Fruit fly (Drosophila melanogaster) whole organism, prepupa: Measurements from ENCODE around the gene Spn28Db.

ENCODE experiments used
- CG10669 ChIP-seq: fragments of 200-800 bp; sonication (Bioruptor generic); optimal IDR thresholded peaks from 3 replicates; lab custom pipeline; 2018; ENCODE audit warnings: missing biosample characterization, mild to moderate bottlenecking, missing genetic modification characterization, moderate library complexity
- CG3032 ChIP-seq: fragments of 200-800 bp; optimal IDR thresholded peaks from 2 replicates; lab custom pipeline; 2019; ENCODE audit warnings: missing biosample characterization, mild to moderate bottlenecking, missing genetic modification characterization, moderate library complexity
- CG31627 ChIP-seq: fragments of 200-800 bp; sonication (Bioruptor generic); optimal IDR thresholded peaks from 3 replicates; lab custom pipeline; 2016; ENCODE audit warnings: missing biosample characterization, missing genetic modification characterization
- CG34406 ChIP-seq: fragments of 200-800 bp; sonication (Bioruptor generic); optimal IDR thresholded peaks from 3 replicates; lab custom pipeline; 2016; ENCODE audit warnings: missing biosample characterization, missing genetic modification characterization
- CG8632 ChIP-seq: fragments of 200-800 bp; sonication (Bioruptor generic); optimal IDR thresholded peaks from 3 replicates; lab custom pipeline; 2016; ENCODE audit warnings: missing biosample characterization, missing genetic modification characterization
- Eip75B ChIP-seq: fragments of 200-800 bp; sonication (Bioruptor generic); optimal IDR thresholded peaks from 3 replicates; lab custom pipeline; 2016; ENCODE audit warnings: missing biosample characterization, missing genetic modification characterization
- Gug ChIP-seq: fragments of 200-800 bp; sonication (Bioruptor generic); IDR thresholded peaks from 2 replicates; pipeline ENCODE4 v1.3.6; 2022; ENCODE audit warnings: missing biosample characterization, missing genetic modification characterization
- Lpt ChIP-seq: fragments of 200-800 bp; sonication (Bioruptor generic); optimal IDR thresholded peaks from 3 replicates; lab custom pipeline; 2016; ENCODE audit warnings: missing biosample characterization, missing genetic modification characterization
- Sox14 ChIP-seq: fragments of 200-800 bp; sonication (Bioruptor generic); optimal IDR thresholded peaks from 3 replicates; lab custom pipeline; 2016; ENCODE audit warnings: missing biosample characterization, missing genetic modification characterization
- dac ChIP-seq: fragments of 200-800 bp; sonication (Bioruptor generic); optimal IDR thresholded peaks from 2 replicates; lab custom pipeline; 2017; ENCODE audit warnings: missing biosample characterization, mild to moderate bottlenecking, missing genetic modification characterization
- fd85E ChIP-seq: fragments of 200-800 bp; sonication (Bioruptor generic); optimal IDR thresholded peaks from 3 replicates; lab custom pipeline; 2016; ENCODE audit warnings: missing biosample characterization, missing genetic modification characterization

- TF ChIP-seq CG8632 (GFP tag; lab: Kevin White, UChicago) (no peak), fd85E (GFP tag; lab: Kevin White, UChicago) (no peak), dac (GFP tag; lab: Kevin White, UChicago) (no peak), Lpt (no peak), CG3032 (tag; lab: Kevin White, UChicago) (no peak), Sox14 (GFP tag; lab: Kevin White, UChicago) (no peak), CG10669 (no peak), CG34406 (GFP tag; lab: Kevin White, UChicago) (no peak), CG31627 (GFP tag; lab: Kevin White, UChicago) (no peak), Eip75B (GFP tag; lab: Kevin White, UChicago) (no peak), Gug (GFP tag; lab: Robert Waterston, UW) (no peak)
These were observed 38.9 kb downstream of the Spn28Db start for dm6 chr2L:7851609-7852008.
